Fruit fly (Drosophila melanogaster): ENCODE results near the gene CG12521.

DNA sequence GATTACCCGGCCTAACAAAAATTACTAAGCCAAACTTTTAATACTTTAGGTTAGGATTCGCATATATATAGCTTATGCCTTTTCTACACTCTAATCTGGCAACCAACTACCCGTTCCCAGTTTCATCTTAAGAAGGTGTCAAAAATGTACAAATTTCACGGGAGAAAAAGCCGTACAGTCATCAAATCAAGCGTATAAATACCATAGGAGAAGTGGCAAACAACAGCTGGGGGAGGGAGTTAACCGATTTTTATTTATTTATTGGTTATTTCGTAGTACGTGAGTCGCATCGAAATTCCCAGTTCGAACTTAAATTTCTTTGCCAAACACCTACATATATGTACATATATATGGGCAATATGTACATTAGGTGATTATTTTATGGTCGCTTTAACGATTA lies 18.9 kb downstream of the CG12521 start, which contains the start of gene CG7264:
- TF ChIP-seq Sox102F (GFP tag; optimal IDR thresholded peaks at IDR 0.05) (no peak), CG9139 (GFP tag; optimal IDR thresholded peaks at IDR 0.05) (no peak), CG34406 (GFP tag; optimal IDR thresholded peaks at IDR 0.05) (no peak), OdsH (GFP tag; optimal IDR thresholded peaks at IDR 0.05) (no peak), Eip93F (GFP tag; optimal IDR thresholded peaks at IDR 0.05) (no peak), Smox (GFP tag; optimal IDR thresholded peaks at IDR 0.05) (no peak), Ets21C (GFP tag; optimal IDR thresholded peaks at IDR 0.05) (no peak), Hr4 (GFP tag; optimal IDR thresholded peaks at IDR 0.05) (no peak), Blimp-1 (GFP tag; optimal IDR thresholded peaks at IDR 0.05) (no peak), CG1621 (tag; optimal IDR thresholded peaks at IDR 0.05) (no peak), esn (GFP tag; optimal IDR thresholded peaks at IDR 0.05) (no peak)

Data from whole organism, prepupa.